Fruit fly (Drosophila melanogaster) whole organism, embryonic: Measurements from ENCODE around the gene CG7841.

ENCODE experiments used
- B-H2 ChIP-seq: fragments of 200-800 bp; sonication (Bioruptor generic); optimal IDR thresholded peaks from 2 replicates; lab custom pipeline; 2018; ENCODE audit warnings: missing biosample characterization, mild to moderate bottlenecking, missing genetic modification characterization
- BEAF-32 ChIP-seq: fragments of 200-800 bp; sonication (Bioruptor generic); optimal IDR thresholded peaks from 3 replicates; lab custom pipeline; 2017; ENCODE audit warnings: missing biosample characterization, missing genetic modification characterization, mild to moderate bottlenecking, moderate library complexity, missing genetic modification reagents
- BtbVII ChIP-seq: fragments of 200-800 bp; sonication (Bioruptor generic); optimal IDR thresholded peaks from 3 replicates; lab custom pipeline; 2017; ENCODE audit warnings: missing biosample characterization, mild to moderate bottlenecking, missing genetic modification characterization
- CG10462 ChIP-seq: fragments of 200-800 bp; sonication (Bioruptor generic); optimal IDR thresholded peaks from 2 replicates; lab custom pipeline; 2016; ENCODE audit warnings: missing biosample characterization, missing genetic modification characterization
- CG10979 ChIP-seq: fragments of 200-800 bp; sonication (Bioruptor generic); optimal IDR thresholded peaks from 2 replicates; lab custom pipeline; 2018; ENCODE audit warnings: missing biosample characterization, mild to moderate bottlenecking, missing genetic modification characterization, moderate library complexity
- CG12155 ChIP-seq: fragments of 200-800 bp; sonication (Bioruptor generic); optimal IDR thresholded peaks from 3 replicates; lab custom pipeline; 2016; ENCODE audit warnings: missing biosample characterization, missing genetic modification characterization
- CG12659 ChIP-seq: fragments of 200-800 bp; sonication (Bioruptor generic); optimal IDR thresholded peaks from 3 replicates; lab custom pipeline; 2017; ENCODE audit warnings: mild to moderate bottlenecking, missing biosample characterization, missing genetic modification reagents, missing genetic modification characterization
- CG13287 ChIP-seq: fragments of 200-800 bp; sonication (Bioruptor generic); IDR thresholded peaks from 2 replicates; pipeline ENCODE4 v1.3.6; 2022; ENCODE audit warnings: missing biosample characterization, missing genetic modification characterization; ENCODE audit not compliant: partially characterized antibody
- CG14710 ChIP-seq: fragments of 200-800 bp; sonication (Bioruptor generic); optimal IDR thresholded peaks from 3 replicates; lab custom pipeline; 2019; ENCODE audit warnings: missing biosample characterization, mild to moderate bottlenecking, missing genetic modification characterization, moderate library complexity
- CG17802 ChIP-seq: fragments of 200-800 bp; sonication (Bioruptor generic); optimal IDR thresholded peaks from 2 replicates; lab custom pipeline; 2018; ENCODE audit warnings: missing biosample characterization, mild to moderate bottlenecking, missing genetic modification characterization, moderate library complexity
- CG3163 ChIP-seq: fragments of 200-800 bp; sonication (Bioruptor generic); optimal IDR thresholded peaks from 3 replicates; lab custom pipeline; 2016; ENCODE audit warnings: missing biosample characterization, missing genetic modification characterization
- CG4617 ChIP-seq: fragments of 200-800 bp; sonication (Bioruptor generic); optimal IDR thresholded peaks from 3 replicates; lab custom pipeline; 2016; ENCODE audit warnings: missing biosample characterization, missing genetic modification characterization, borderline replicate concordance
- CG6272 ChIP-seq: fragments of 200-800 bp; sonication (Bioruptor generic); IDR thresholded peaks from 2 replicates; pipeline ENCODE4 v1.3.6; 2022; ENCODE audit warnings: missing biosample characterization, missing genetic modification characterization
- CG9797 ChIP-seq: fragments of 200-800 bp; sonication (Bioruptor generic); optimal IDR thresholded peaks from 3 replicates; lab custom pipeline; 2018; ENCODE audit warnings: missing biosample characterization, mild to moderate bottlenecking, missing genetic modification characterization
- Dll ChIP-seq: fragments of 200-800 bp; sonication (Bioruptor generic); IDR thresholded peaks from 4 replicates; pipeline ENCODE4 v1.3.6; 2022; ENCODE audit warnings: missing biosample characterization, missing genetic modification characterization; ENCODE audit not compliant: partially characterized antibody
- Dp ChIP-seq: fragments of 200-800 bp; sonication (Bioruptor generic); optimal IDR thresholded peaks from 2 replicates; lab custom pipeline; 2018; ENCODE audit warnings: missing biosample characterization, mild to moderate bottlenecking, missing genetic modification characterization, moderate library complexity
- E2f2 ChIP-seq: fragments of 200-800 bp; sonication (Bioruptor generic); IDR thresholded peaks from 2 replicates; pipeline ENCODE4 v1.3.6; 2022; ENCODE audit warnings: missing biosample characterization, missing genetic modification characterization
- Elba2 ChIP-seq: fragments of 200-800 bp; sonication (Bioruptor generic); optimal IDR thresholded peaks from 3 replicates; lab custom pipeline; 2016; ENCODE audit warnings: missing biosample characterization, missing genetic modification characterization
- MBD-R2 ChIP-seq: fragments of 200-800 bp; sonication (Bioruptor generic); IDR thresholded peaks from 2 replicates; pipeline ENCODE4 v1.3.6; 2022; ENCODE audit warnings: missing biosample characterization, missing genetic modification characterization
- MESR4 ChIP-seq: fragments of 200-800 bp; sonication (Bioruptor generic); optimal IDR thresholded peaks from 2 replicates; lab custom pipeline; 2018; ENCODE audit warnings: missing biosample characterization, mild to moderate bottlenecking, missing genetic modification characterization, moderate library complexity
- Med ChIP-seq: fragments of 200-800 bp; sonication (Bioruptor generic); peaks from one replicate; lab custom pipeline; 2016; ENCODE audit warnings: missing biosample characterization, missing genetic modification characterization, mild to moderate bottlenecking, inconsistent platforms, moderate library complexity
- Myb ChIP-seq: fragments of 200-800 bp; sonication (Bioruptor generic); optimal IDR thresholded peaks from 2 replicates; lab custom pipeline; 2016; ENCODE audit warnings: missing biosample characterization, missing genetic modification characterization
- Opbp ChIP-seq: fragments of 200-800 bp; sonication (Bioruptor generic); IDR thresholded peaks from 3 replicates; pipeline ENCODE4 v1.3.6; 2022; ENCODE audit warnings: missing biosample characterization, missing genetic modification characterization; ENCODE audit not compliant: partially characterized antibody
- Pdp1 ChIP-seq, 2 experiments: fragments of 200-800 bp; sonication (Bioruptor generic); optimal IDR thresholded peaks; 3 replicates each; lab custom pipeline; 2016; ENCODE audit warnings: missing biosample characterization in 2 of 2, missing genetic modification characterization in 2 of 2, mild to moderate bottlenecking in 1 of 2, moderate library complexity in 1 of 2
- Poxn ChIP-seq: fragments of 200-800 bp; sonication (Bioruptor generic); IDR thresholded peaks from 2 replicates; pipeline ENCODE4 v1.3.6; 2022; ENCODE audit warnings: missing biosample characterization, missing genetic modification characterization
- Scr ChIP-seq: fragments of 200-800 bp; sonication (Bioruptor generic); IDR thresholded peaks from 2 replicates; pipeline ENCODE4 v1.3.6; 2022; ENCODE audit warnings: missing biosample characterization, missing genetic modification characterization; ENCODE audit not compliant: partially characterized antibody
- Trl ChIP-seq, 3 experiments: fragments of >200 bp in 2 of 3; fragments of 200-800 bp in 1 of 3; sonication (Bioruptor generic) in 1 of 3; optimal IDR thresholded peaks; 2 replicates in 1 of 3; 3 replicates in 2 of 3; lab custom pipeline; 2016 to 2017; ENCODE audit warnings: missing biosample characterization in 1 of 3, missing genetic modification characterization in 1 of 3
- Xrp1 ChIP-seq: fragments of 200-800 bp; sonication (Bioruptor generic); IDR thresholded peaks from 2 replicates; pipeline ENCODE4 v1.3.6; 2022; ENCODE audit warnings: missing biosample characterization, missing genetic modification characterization
- abd-A ChIP-seq: fragments of 200-800 bp; sonication (Bioruptor generic); optimal IDR thresholded peaks from 3 replicates; lab custom pipeline; 2019; ENCODE audit warnings: missing biosample characterization, mild to moderate bottlenecking, missing genetic modification characterization, moderate library complexity
- ac ChIP-seq: fragments of 200-800 bp; sonication (Bioruptor generic); optimal IDR thresholded peaks from 3 replicates; lab custom pipeline; 2017; ENCODE audit warnings: missing biosample characterization, mild to moderate bottlenecking, missing genetic modification characterization
- bbx ChIP-seq: fragments of 200-800 bp; sonication (Bioruptor generic); IDR thresholded peaks from 2 replicates; pipeline ENCODE4 v1.3.6; 2022; ENCODE audit warnings: missing biosample characterization, missing genetic modification characterization; ENCODE audit not compliant: partially characterized antibody
- dm ChIP-seq: fragments of 200-800 bp; sonication (Bioruptor generic); optimal IDR thresholded peaks from 3 replicates; lab custom pipeline; 2016; ENCODE audit warnings: missing biosample characterization, missing genetic modification characterization
- exex ChIP-seq: fragments of 200-800 bp; sonication (Bioruptor generic); optimal IDR thresholded peaks from 4 replicates; lab custom pipeline; 2018; ENCODE audit warnings: missing biosample characterization, mild to moderate bottlenecking, missing genetic modification characterization, moderate library complexity
- gfzf ChIP-seq: fragments of 200-800 bp; sonication (Bioruptor generic); optimal IDR thresholded peaks from 2 replicates; lab custom pipeline; 2016; ENCODE audit warnings: missing biosample characterization, mild to moderate bottlenecking, missing genetic modification characterization, moderate library complexity
- mirr ChIP-seq: fragments of 200-800 bp; sonication (Bioruptor generic); optimal IDR thresholded peaks from 3 replicates; lab custom pipeline; 2018; ENCODE audit warnings: missing biosample characterization, mild to moderate bottlenecking, missing genetic modification characterization
- pros ChIP-seq: fragments of 200-800 bp; sonication (Bioruptor generic); optimal IDR thresholded peaks from 3 replicates; lab custom pipeline; 2019; ENCODE audit warnings: missing biosample characterization, mild to moderate bottlenecking, missing genetic modification characterization, moderate library complexity
- rib ChIP-seq: fragments of 200-800 bp; sonication (Bioruptor generic); IDR thresholded peaks from 2 replicates; pipeline ENCODE4 v1.3.6; 2022; ENCODE audit warnings: missing biosample characterization, missing genetic modification characterization
- sens ChIP-seq: fragments of 200-800 bp; sonication (Bioruptor generic); peaks from one replicate; lab custom pipeline; 2016; ENCODE audit warnings: missing biosample characterization, missing genetic modification characterization
- stwl ChIP-seq: fragments of 200-800 bp; sonication (Bioruptor generic); optimal IDR thresholded peaks from 3 replicates; lab custom pipeline; 2018; ENCODE audit warnings: missing biosample characterization, mild to moderate bottlenecking, missing genetic modification characterization, moderate library complexity
- sug ChIP-seq: fragments of 200-800 bp; optimal IDR thresholded peaks from 2 replicates; lab custom pipeline; 2019; ENCODE audit warnings: missing biosample characterization, mild to moderate bottlenecking, missing genetic modification characterization, moderate library complexity
- tap ChIP-seq: fragments of 200-800 bp; optimal IDR thresholded peaks from 3 replicates; lab custom pipeline; 2019; ENCODE audit warnings: missing biosample characterization, mild to moderate bottlenecking, missing genetic modification characterization, moderate library complexity
- trem ChIP-seq: fragments of 200-800 bp; optimal IDR thresholded peaks from 3 replicates; lab custom pipeline; 2019; ENCODE audit warnings: missing biosample characterization, mild to moderate bottlenecking, missing genetic modification characterization, moderate library complexity
- vvl ChIP-seq: fragments of 200-800 bp; sonication (Bioruptor generic); IDR thresholded peaks from 2 replicates; pipeline ENCODE4 v1.3.6; 2022; ENCODE audit warnings: missing biosample characterization, missing genetic modification characterization
- yki ChIP-seq: fragments of >200 bp; optimal IDR thresholded peaks from 3 replicates; lab custom pipeline; 2018

The CG7841 gene

dm6 chr3L:15507148-15507896 lies 730 bp downstream of the CG7841 start (continued):
- no peak for TF ChIP-seq B-H2 (GFP tag; lab: Kevin White, UChicago)
- TF ChIP-seq yki (lab: Kevin White, UChicago), result peak; percentile 66
- TF ChIP-seq rib (GFP tag; lab: Robert Waterston, UW), result no peak
- no peak for TF ChIP-seq tap (tag; lab: Kevin White, UChicago)
- TF ChIP-seq vvl (GFP tag; lab: Robert Waterston, UW), result no peak
- TF ChIP-seq bbx (GFP tag; lab: Robert Waterston, UW), result peak; percentile 15; the same call in 1 of the 2 replicates
- no peak for TF ChIP-seq CG10979 (tag; lab: Kevin White, UChicago)
- TF ChIP-seq Opbp (GFP tag; lab: Robert Waterston, UW), result 0 out of 3 replicates have a peak, but pooled peaks have one; percentile 10
- peak; percentile 11 for TF ChIP-seq CG3163
- TF ChIP-seq CG10462 (GFP tag; lab: Kevin White, UChicago), result no peak
- no peak for TF ChIP-seq abd-A
- peak; percentile 95 to 97 for TF ChIP-seq Trl (optimal IDR thresholded peaks at IDR 0.05; lab: Kevin White, UChicago)
- TF ChIP-seq Trl (GFP tag; optimal IDR thresholded peaks at IDR 0.05; lab: Kevin White, UChicago), result no peak
- peak; percentile 33 for TF ChIP-seq dm (GFP tag; lab: Kevin White, UChicago)
- peak; percentile 90 for TF ChIP-seq CG17802 (tag; lab: Kevin White, UChicago)
- TF ChIP-seq Xrp1 (GFP tag; lab: Robert Waterston, UW), result 0 out of 2 replicates have a peak, but pooled peaks have one; percentile 4
- TF ChIP-seq CG6272, result no peak

dm6 chr3L:15506174-15506926 lies 1.7 kb downstream of the CG7841 start:
- peak; percentile 8 for TF ChIP-seq mirr
- TF ChIP-seq Med (GFP tag; lab: Kevin White, UChicago), result peak; percentile 21
- TF ChIP-seq sens (GFP tag; lab: Kevin White, UChicago), result peak; percentile 66
- peak; percentile 11 for TF ChIP-seq BtbVII (GFP tag; lab: Kevin White, UChicago)
- peak; percentile 25 for TF ChIP-seq exex (tag; lab: Kevin White, UChicago)
- TF ChIP-seq Pdp1 (GFP tag; optimal IDR thresholded peaks at IDR 0.05; lab: Kevin White, UChicago), result peak in 1 of 2 experiments; percentile 58
- TF ChIP-seq Elba2 (GFP tag; lab: Kevin White, UChicago), result no peak
- no peak for TF ChIP-seq pros (GFP tag; lab: Kevin White, UChicago)

- TF ChIP-seq MESR4, result peak; percentile 32
- no peak for TF ChIP-seq sug (tag; lab: Kevin White, UChicago)
- TF ChIP-seq E2f2 (GFP tag; lab: Robert Waterston, UW), result peak; percentile 81
- TF ChIP-seq ac (GFP tag; lab: Kevin White, UChicago), result no peak
- TF ChIP-seq CG14710, result peak; percentile 64
- TF ChIP-seq CG4617 (GFP tag; lab: Kevin White, UChicago), result peak; percentile 14
- TF ChIP-seq Myb, result peak; percentile 43
- TF ChIP-seq Poxn (GFP tag; lab: Robert Waterston, UW), result no peak
- TF ChIP-seq CG13287 (GFP tag; lab: Robert Waterston, UW), result peak; percentile 31; the same call in 1 of the 2 replicates
- TF ChIP-seq MBD-R2 (GFP tag; lab: Robert Waterston, UW), result peak; percentile 63
- TF ChIP-seq stwl (tag; lab: Kevin White, UChicago), result peak; percentile 78
- peak; percentile 72 for TF ChIP-seq Dp (GFP tag; lab: Kevin White, UChicago)
- 0 out of 2 replicates have a peak, but pooled peaks have one; percentile 22 for TF ChIP-seq Scr (GFP tag; lab: Robert Waterston, UW)
- peak; percentile 56 for TF ChIP-seq BEAF-32 (GFP tag; lab: Kevin White, UChicago)
- peak; percentile 58 for TF ChIP-seq CG9797 (GFP tag; lab: Kevin White, UChicago)
- TF ChIP-seq CG12659 (GFP tag; lab: Kevin White, UChicago), result peak; percentile 5
- TF ChIP-seq gfzf (GFP tag; lab: Kevin White, UChicago), result peak; percentile 62
- TF ChIP-seq Dll (GFP tag; lab: Robert Waterston, UW), result peak; percentile 40; the same call in 1 of the 4 replicates
- TF ChIP-seq CG12155 (GFP tag; lab: Kevin White, UChicago), result no peak
- peak; percentile 31 for TF ChIP-seq trem
Observed at dm6 chr3L:15504687-15505086, 3.4 kb downstream of the CG7841 start, which contains the start of gene CG7857. Gene CG7857 (minus strand): TSS chr3L:15504894.
